Worm (Caenorhabditis elegans): ENCODE results near the gene srg-8.
A peak's percentile ranks its signal among the peaks of the same experiment; 100 is the strongest.

Gene srg-8

ce11 chrIII:6210215-6210822 is 44.3 kb downstream of the srg-8 start (continued):
- TF ChIP-seq snpc-1.1 (tag; optimal IDR thresholded peaks at IDR 0.05; ENCODE audit: insufficient read depth) (peak; percentile 97), hrde-1 (tag; optimal IDR thresholded peaks at IDR 0.05; ENCODE audit: borderline replicate concordance) (peak; percentile 85), attf-6 (GFP tag; IDR thresholded peaks at IDR 0.05) (peak; percentile 85; the same call in 1 of the 2 replicates), repo-1 (tag; optimal IDR thresholded peaks at IDR 0.05) (peak; percentile 21), snpc-4 (GFP tag; optimal IDR thresholded peaks at IDR 0.05) (peak; percentile 90), snpc-4 (tag; optimal IDR thresholded peaks at IDR 0.05) (peak; percentile 85 to 93 (median 90))

DNA sequence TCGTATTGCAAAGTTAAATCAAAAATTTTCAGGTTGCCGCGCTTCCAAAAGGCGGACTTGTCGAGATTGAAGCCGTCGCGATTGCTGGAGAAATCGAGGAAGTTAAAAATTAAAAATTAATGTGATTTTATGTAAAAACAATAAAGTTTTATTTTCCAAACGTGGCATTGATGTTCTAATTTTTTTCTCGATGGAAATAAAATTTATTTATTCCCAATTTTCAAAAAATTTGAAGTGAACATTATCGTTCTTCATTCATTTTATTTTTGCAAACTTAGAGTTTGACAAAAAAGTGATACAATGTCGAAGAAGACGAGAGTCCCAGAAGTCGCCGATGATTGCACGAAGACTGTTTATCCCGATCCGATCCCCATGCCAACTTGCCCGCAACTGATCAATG is 45.7 kb downstream of the srg-8 start, which contains the start of gene C23G10.1:
Gene C23G10.1, plus strand, starts transcription at position 301 of the 400 bp plus-strand sequence.
- TF ChIP-seq F57C9.4 (tag; optimal IDR thresholded peaks at IDR 0.05) (no peak), T07F8.4 (tag; optimal IDR thresholded peaks at IDR 0.05) (no peak), lin-26 (GFP tag; IDR thresholded peaks at IDR 0.05) (no peak), zfh-2 (GFP tag; conservative IDR thresholded peaks at IDR 0.05) (no peak), F49E8.2 (tag; optimal IDR thresholded peaks at IDR 0.05; ENCODE audit: insufficient read depth) (peak; percentile 32)

DNA sequence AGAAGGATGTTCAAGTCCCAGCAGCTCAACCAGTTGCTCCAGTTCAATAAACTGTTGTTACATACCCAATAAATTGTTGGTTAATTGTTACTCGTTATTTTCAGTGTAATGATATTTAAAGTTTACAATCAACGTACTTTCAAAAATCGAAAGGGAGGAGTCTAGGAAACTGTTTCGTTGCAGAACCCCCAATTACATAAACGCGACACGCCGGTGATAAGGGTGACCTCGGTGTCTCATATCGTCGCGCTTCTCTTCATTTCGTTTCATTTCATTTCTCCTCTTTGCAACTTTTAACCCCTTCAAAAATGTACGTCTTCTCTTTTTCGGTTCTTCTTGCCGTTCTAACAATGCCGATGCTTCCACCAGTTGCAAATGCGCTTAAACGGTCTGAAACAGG is 46.8 kb downstream of the srg-8 start, which contains the start of gene C23G10.2:
Gene C23G10.2, plus strand, starts transcription at position 184 of the 400 bp plus-strand sequence.
- peak; percentile 83 for TF ChIP-seq F49E8.2 (tag; optimal IDR thresholded peaks at IDR 0.05; ENCODE audit: insufficient read depth)
- 0 out of 2 replicates have a peak, but pooled peaks have one; percentile 27 for TF ChIP-seq nfyb-1 (GFP tag; IDR thresholded peaks at IDR 0.05)
- TF ChIP-seq Y56A3A.18 (GFP tag; IDR thresholded peaks at IDR 0.05): peak; percentile 68; the same call in 1 of the 2 replicates
- TF ChIP-seq xnd-1 (tag; optimal IDR thresholded peaks at IDR 0.05): peak; percentile 18
- TF ChIP-seq F52B5.7 (tag; optimal IDR thresholded peaks at IDR 0.05): no peak
- TF ChIP-seq F39B2.1 (GFP tag; IDR thresholded peaks at IDR 0.05): peak; percentile 75; the same call in 1 of the 2 replicates
- TF ChIP-seq Y95B8A.8 (GFP tag; IDR thresholded peaks at IDR 0.05): 0 out of 2 replicates have a peak, but pooled peaks have one; percentile 31
- TF ChIP-seq hmg-1.2 (GFP tag; IDR thresholded peaks at IDR 0.05): peak; percentile 30; the same call in 1 of the 2 replicates
- peak; percentile 61; the same call in 1 of the 2 replicates for TF ChIP-seq pbrm-1 (GFP tag; IDR thresholded peaks at IDR 0.05)
- TF ChIP-seq bed-2 (GFP tag; IDR thresholded peaks at IDR 0.05): no peak
- peak; percentile 48; the same call in 1 of the 2 replicates for TF ChIP-seq B0336.3 (GFP tag; IDR thresholded peaks at IDR 0.05)
- no peak for TF ChIP-seq lir-1 (GFP tag; conservative IDR thresholded peaks at IDR 0.05)
- peak; percentile 18 for TF ChIP-seq atf-7 (tag; optimal IDR thresholded peaks at IDR 0.05)
- peak; percentile 41 for TF ChIP-seq tlf-1 (GFP tag; optimal IDR thresholded peaks at IDR 0.05)
- TF ChIP-seq ama-1 (optimal IDR thresholded peaks at IDR 0.05): no peak
- TF ChIP-seq ama-1 (GFP tag; optimal IDR thresholded peaks at IDR 0.05): peak in 1 of 2 experiments; percentile 75
- peak; percentile 69 for TF ChIP-seq lin-26 (GFP tag; IDR thresholded peaks at IDR 0.05)
- TF ChIP-seq snpc-4 (GFP tag; optimal IDR thresholded peaks at IDR 0.05): no peak
- peak in 2 of 4 experiments; percentile 24 for TF ChIP-seq snpc-4 (tag; optimal IDR thresholded peaks at IDR 0.05)
- peak; percentile 31; the same call in 1 of the 2 replicates for TF ChIP-seq dox-1 (GFP tag; IDR thresholded peaks at IDR 0.05)
- TF ChIP-seq repo-1 (tag; optimal IDR thresholded peaks at IDR 0.05): peak; percentile 16
- TF ChIP-seq snpc-1.3 (tag; optimal IDR thresholded peaks at IDR 0.05; ENCODE audit: insufficient read depth): peak; percentile 42
- TF ChIP-seq madf-3 (GFP tag; IDR thresholded peaks at IDR 0.05): peak; percentile 58; the same call in 1 of the 2 replicates
- TF ChIP-seq ekl-4 (GFP tag; IDR thresholded peaks at IDR 0.05): peak; percentile 70; the same call in 1 of the 2 replicates
- TF ChIP-seq rcor-1 (GFP tag; IDR thresholded peaks at IDR 0.05): peak; percentile 62
- TF ChIP-seq hsf-1 (GFP tag; IDR thresholded peaks at IDR 0.05): peak; percentile 61
- TF ChIP-seq snpc-1.1 (tag; optimal IDR thresholded peaks at IDR 0.05; ENCODE audit: insufficient read depth): peak; percentile 65
- peak; percentile 23 for TF ChIP-seq hrde-1 (tag; optimal IDR thresholded peaks at IDR 0.05; ENCODE audit: borderline replicate concordance)
- peak; percentile 74 for TF ChIP-seq madf-6 (GFP tag; IDR thresholded peaks at IDR 0.05)
- peak; percentile 1 for TF ChIP-seq lsl-1 (GFP tag; optimal IDR thresholded peaks at IDR 0.05)
- peak; percentile 54 for TF ChIP-seq snpc-3.4 (tag; optimal IDR thresholded peaks at IDR 0.05)
- no peak for TF ChIP-seq Y53G8AR.9 (GFP tag; conservative IDR thresholded peaks at IDR 0.05)
- peak; percentile 39 for TF ChIP-seq tbp1 (GFP tag; optimal IDR thresholded peaks at IDR 0.05)
- no peak for TF ChIP-seq hmg-20 (GFP tag; IDR thresholded peaks at IDR 0.05)
- peak; percentile 3 for TF ChIP-seq efl-1 (GFP tag; optimal IDR thresholded peaks at IDR 0.05)
- TF ChIP-seq mes-4 (tag; optimal IDR thresholded peaks at IDR 0.05): no peak
- peak; percentile 32 for TF ChIP-seq F33H1.4 (GFP tag; IDR thresholded peaks at IDR 0.05)
- peak; percentile 27; the same call in 1 of the 2 replicates for TF ChIP-seq ceh-100 (GFP tag; IDR thresholded peaks at IDR 0.05)
